Worm (Caenorhabditis elegans) whole organism, young adult: ENCODE measurements around the gene pnc-1.

Experiments used
- B0019.2 ChIP-seq: fragments of 200-800 bp; sonication (Bioruptor generic); conservative IDR thresholded peaks from 2 replicates; pipeline ENCODE4 v1.3.6; 2022; ENCODE audit warnings: missing genetic modification reagents, missing genetic modification characterization, missing compliant biosample characterization
- F23B12.7 ChIP-seq: sonication (generic microtip); optimal IDR thresholded peaks from 2 replicates; lab custom pipeline; 2017; ENCODE audit warnings: missing genetic modification characterization, mild to moderate bottlenecking, missing compliant biosample characterization, antibody characterized with exemption, moderate library complexity; ENCODE audit not compliant: insufficient read depth
- F33H1.4 ChIP-seq: fragments of 200-800 bp; sonication (Bioruptor generic); IDR thresholded peaks from 2 replicates; pipeline ENCODE4 v1.3.6; 2022; ENCODE audit warnings: missing genetic modification reagents, missing genetic modification characterization, missing compliant biosample characterization
- F37B4.10 ChIP-seq: fragments of 200-800 bp; sonication (Bioruptor generic); IDR thresholded peaks from 2 replicates; pipeline ENCODE4 v1.3.6; 2022; ENCODE audit warnings: missing genetic modification characterization, missing compliant biosample characterization
- F49E8.2 ChIP-seq: sonication (generic microtip); optimal IDR thresholded peaks from 3 replicates; lab custom pipeline; 2017; ENCODE audit warnings: missing genetic modification characterization, mild to moderate bottlenecking, missing compliant biosample characterization, antibody characterized with exemption, moderate library complexity; ENCODE audit not compliant: insufficient read depth
- F57C9.4 ChIP-seq: sonication (generic microtip); optimal IDR thresholded peaks from 2 replicates; lab custom pipeline; 2017; ENCODE audit warnings: mild to moderate bottlenecking, missing genetic modification characterization, missing compliant biosample characterization
- K11D2.4 ChIP-seq: fragments of 200-800 bp; sonication (Bioruptor generic); IDR thresholded peaks from 2 replicates; pipeline ENCODE4 v1.3.6; 2022; ENCODE audit warnings: missing genetic modification reagents, missing genetic modification characterization, missing compliant biosample characterization
- ama-1 ChIP-seq, 3 experiments: fragments of 150-350 bp in 1 of 3; sonication (generic microtip) in 2 of 3; optimal IDR thresholded peaks; 2 replicates each; lab custom pipeline; 2014 to 2018; ENCODE audit warnings: missing biosample characterization in 2 of 3, missing genetic modification characterization in 2 of 3, missing genetic modification reagents in 2 of 3
- attf-3 ChIP-seq: fragments of 200-800 bp; sonication (Bioruptor generic); conservative IDR thresholded peaks from 2 replicates; pipeline ENCODE4 v1.3.6; 2022; ENCODE audit warnings: missing genetic modification reagents, missing genetic modification characterization, missing compliant biosample characterization
- attf-5 ChIP-seq: fragments of 200-800 bp; sonication (Bioruptor generic); optimal IDR thresholded peaks from 2 replicates; lab custom pipeline; 2018; ENCODE audit warnings: mild to moderate bottlenecking, missing genetic modification characterization, missing compliant biosample characterization
- attf-6 ChIP-seq: fragments of 200-800 bp; sonication (Bioruptor generic); IDR thresholded peaks from 2 replicates; pipeline ENCODE4 v1.3.6; 2022; ENCODE audit warnings: missing genetic modification reagents, missing genetic modification characterization, missing compliant biosample characterization
- ccch-3 ChIP-seq: fragments of 200-800 bp; sonication (Bioruptor generic); optimal IDR thresholded peaks from 2 replicates; lab custom pipeline; 2018; ENCODE audit warnings: mild to moderate bottlenecking, missing genetic modification characterization, missing compliant biosample characterization
- cebp-2 ChIP-seq: fragments of 200-800 bp; sonication (Bioruptor generic); IDR thresholded peaks from 2 replicates; pipeline ENCODE4 v1.3.6; 2022; ENCODE audit warnings: missing genetic modification characterization, missing compliant biosample characterization
- ceh-100 ChIP-seq: fragments of 200-800 bp; sonication (Bioruptor generic); IDR thresholded peaks from 2 replicates; pipeline ENCODE4 v1.3.6; 2022; ENCODE audit warnings: missing genetic modification reagents, missing genetic modification characterization, missing compliant biosample characterization
- ceh-58 ChIP-seq: fragments of 200-800 bp; sonication (Bioruptor generic); IDR thresholded peaks from 2 replicates; pipeline ENCODE4 v1.3.6; 2022; ENCODE audit warnings: missing genetic modification characterization, missing compliant biosample characterization
- dox-1 ChIP-seq: fragments of 200-800 bp; sonication (Bioruptor generic); IDR thresholded peaks from 2 replicates; pipeline ENCODE4 v1.3.6; 2022; ENCODE audit warnings: missing genetic modification reagents, missing genetic modification characterization, missing compliant biosample characterization
- fkh-3 ChIP-seq: sonication (generic microtip); optimal IDR thresholded peaks from 2 replicates; lab custom pipeline; 2016; ENCODE audit warnings: mild to moderate bottlenecking, missing genetic modification characterization, missing compliant biosample characterization
- gei-17 ChIP-seq: fragments of 200-800 bp; sonication (Bioruptor generic); optimal IDR thresholded peaks from 2 replicates; lab custom pipeline; 2018; ENCODE audit warnings: mild to moderate bottlenecking, missing genetic modification characterization, missing compliant biosample characterization
- let-607 ChIP-seq, 2 experiments: fragments of 200-800 bp in 1 of 2; sonication (Bioruptor generic) in 1 of 2; sonication (generic microtip) in 1 of 2; optimal IDR thresholded peaks; 2 replicates each; lab custom pipeline; 2016 to 2018; ENCODE audit warnings: mild to moderate bottlenecking in 2 of 2, missing compliant biosample characterization in 2 of 2, missing genetic modification characterization in 2 of 2, moderate library complexity in 2 of 2, missing genotype in 1 of 2
- lin-26 ChIP-seq: fragments of 200-800 bp; sonication (Bioruptor generic); IDR thresholded peaks from 2 replicates; pipeline ENCODE4 v1.3.6; 2022; ENCODE audit warnings: missing genetic modification reagents, missing genetic modification characterization, missing compliant biosample characterization
- madf-10 ChIP-seq: sonication (generic microtip); optimal IDR thresholded peaks from 2 replicates; lab custom pipeline; 2016; ENCODE audit warnings: mild to moderate bottlenecking, missing genetic modification characterization, missing compliant biosample characterization
- madf-3 ChIP-seq: fragments of 200-800 bp; sonication (Bioruptor generic); IDR thresholded peaks from 2 replicates; pipeline ENCODE4 v1.3.6; 2022; ENCODE audit warnings: missing genetic modification reagents, missing genetic modification characterization, missing compliant biosample characterization
- mel-28 ChIP-seq: sonication (generic microtip); optimal IDR thresholded peaks from 2 replicates; lab custom pipeline; 2016; ENCODE audit warnings: borderline replicate concordance, mild to moderate bottlenecking, missing genetic modification characterization, missing compliant biosample characterization
- mxl-1 ChIP-seq: sonication (generic microtip); optimal IDR thresholded peaks from 2 replicates; lab custom pipeline; 2016; ENCODE audit warnings: missing genetic modification characterization, missing compliant biosample characterization
- nhr-179 ChIP-seq: sonication (generic microtip); optimal IDR thresholded peaks from 2 replicates; lab custom pipeline; 2016; ENCODE audit warnings: mild to moderate bottlenecking, missing genetic modification characterization, missing compliant biosample characterization
- pbrm-1 ChIP-seq: fragments of 200-800 bp; sonication (Bioruptor generic); IDR thresholded peaks from 2 replicates; pipeline ENCODE4 v1.3.6; 2022; ENCODE audit warnings: missing genetic modification reagents, missing genetic modification characterization, missing compliant biosample characterization
- pha-4 ChIP-seq: fragments of 150-350 bp; sonication (generic microtip); optimal IDR thresholded peaks from 2 replicates; lab custom pipeline; 2014; ENCODE audit warnings: missing biosample characterization, missing genetic modification reagents, missing genetic modification characterization
- rcor-1 ChIP-seq: fragments of 200-800 bp; sonication (Bioruptor generic); IDR thresholded peaks from 2 replicates; pipeline ENCODE4 v1.3.6; 2022; ENCODE audit warnings: missing genetic modification reagents, missing genetic modification characterization, missing compliant biosample characterization
- rec-8 ChIP-seq, 2 experiments: sonication (generic microtip); optimal IDR thresholded peaks; 2 replicates each; lab custom pipeline; 2016; ENCODE audit warnings: mild to moderate bottlenecking in 2 of 2, missing genetic modification characterization in 2 of 2, missing genetic modification reagents in 2 of 2, missing genotype in 2 of 2, missing biosample characterization in 1 of 2, missing compliant biosample characterization in 1 of 2, moderate library complexity in 1 of 2
- rpc-1 ChIP-seq, 2 experiments: fragments of 150-350 bp in 1 of 2; sonication (generic microtip) in 1 of 2; optimal IDR thresholded peaks; 2 replicates each; lab custom pipeline; 2014 to 2018; ENCODE audit warnings: missing biosample characterization in 1 of 2, missing genetic modification characterization in 1 of 2, missing genetic modification reagents in 1 of 2, missing genotype in 1 of 2
- tbp1 ChIP-seq: fragments of 200-800 bp; sonication (Bioruptor generic); optimal IDR thresholded peaks from 2 replicates; lab custom pipeline; 2018; ENCODE audit warnings: mild to moderate bottlenecking, missing genetic modification characterization, missing compliant biosample characterization
- tbx-9 ChIP-seq: sonication (generic microtip); optimal IDR thresholded peaks from 2 replicates; lab custom pipeline; 2016; ENCODE audit warnings: borderline replicate concordance, missing genetic modification characterization, inconsistent platforms, missing compliant biosample characterization
- unc-62 ChIP-seq: fragments of 150-350 bp; optimal IDR thresholded peaks from 2 replicates; lab custom pipeline; 2014; ENCODE audit warnings: missing biosample characterization, missing genetic modification reagents, missing genetic modification characterization
- ztf-22 ChIP-seq: fragments of 200-800 bp; sonication (Bioruptor generic); optimal IDR thresholded peaks from 2 replicates; lab custom pipeline; 2018; ENCODE audit warnings: mild to moderate bottlenecking, missing genetic modification characterization, moderate library complexity, missing compliant biosample characterization
- ztf-25 ChIP-seq: fragments of 200-800 bp; sonication (Bioruptor generic); IDR thresholded peaks from 2 replicates; pipeline ENCODE4 v1.3.6; 2022; ENCODE audit warnings: missing genetic modification reagents, missing genetic modification characterization, missing compliant biosample characterization
- ztf-26 ChIP-seq: sonication (generic microtip); optimal IDR thresholded peaks from 2 replicates; lab custom pipeline; 2017; ENCODE audit warnings: missing genetic modification characterization, missing compliant biosample characterization
- ztf-3 ChIP-seq: fragments of 200-800 bp; sonication (Bioruptor generic); optimal IDR thresholded peaks from 2 replicates; lab custom pipeline; 2018; ENCODE audit warnings: mild to moderate bottlenecking, missing genetic modification characterization, missing compliant biosample characterization

pnc-1 gene

ce11 chrIV:192046-192445, 7.8 kb downstream of the pnc-1 start, which contains the start of gene Y38C1AA.12 (continued):
- TF ChIP-seq F33H1.4 (GFP tag; lab: Robert Waterston, UW) (peak; percentile 48; the same call in 1 of the 2 replicates), F57C9.4 (tag; lab: Kevin White, UChicago) (peak; percentile 31), cebp-2 (GFP tag; lab: Robert Waterston, UW) (no peak), mel-28 (tag; lab: Kevin White, UChicago) (no peak), nhr-179 (tag; lab: Kevin White, UChicago) (no peak), pbrm-1 (GFP tag; lab: Robert Waterston, UW) (no peak), ccch-3 (GFP tag; lab: Kevin White, UChicago) (peak; percentile 25), madf-10 (tag; lab: Kevin White, UChicago) (peak; percentile 69), fkh-3 (tag; lab: Kevin White, UChicago) (no peak), B0019.2 (GFP tag; lab: Robert Waterston, UW) (no peak), ama-1 (optimal IDR thresholded peaks at IDR 0.05; lab: Kevin White, UChicago) (no peak), ama-1 (GFP tag; optimal IDR thresholded peaks at IDR 0.05; lab: Kevin White, UChicago) (no peak), lin-26 (GFP tag; lab: Robert Waterston, UW) (0 out of 2 replicates have a peak, but pooled peaks have one; percentile 19), unc-62 (GFP tag; lab: Kevin White, UChicago) (no peak), attf-3 (GFP tag; lab: Robert Waterston, UW) (peak; percentile 94), rcor-1 (peak; percentile 64), ztf-3 (GFP tag; lab: Kevin White, UChicago) (no peak), ztf-26 (tag; lab: Kevin White, UChicago) (peak; percentile 54), attf-6 (GFP tag; lab: Robert Waterston, UW) (no peak), let-607 (tag; optimal IDR thresholded peaks at IDR 0.05; lab: Kevin White, UChicago) (peak in 1 of 2 experiments; percentile 78), madf-3 (peak; percentile 87), attf-5 (GFP tag; lab: Kevin White, UChicago) (peak; percentile 79), mxl-1 (tag; lab: Kevin White, UChicago) (no peak), ztf-22 (GFP tag; lab: Kevin White, UChicago) (no peak), F49E8.2 (tag; lab: Kevin White, UChicago) (no peak), rpc-1 (optimal IDR thresholded peaks at IDR 0.05; lab: Kevin White, UChicago) (no peak), rpc-1 (tag; optimal IDR thresholded peaks at IDR 0.05; lab: Kevin White, UChicago) (no peak), F37B4.10 (GFP tag; lab: Robert Waterston, UW) (no peak), gei-17 (GFP tag; lab: Kevin White, UChicago) (no peak), F23B12.7 (tag; lab: Kevin White, UChicago) (peak; percentile 41), dox-1 (GFP tag; lab: Robert Waterston, UW) (peak; percentile 86), ceh-100 (peak; percentile 67), K11D2.4 (peak; percentile 62; the same call in 1 of the 2 replicates), ztf-25 (GFP tag; lab: Robert Waterston, UW) (peak; percentile 83; the same call in 1 of the 2 replicates), ceh-58 (GFP tag; lab: Robert Waterston, UW) (no peak)
- TF ChIP-seq, all 124 proteins: peak for 59

- TF ChIP-seq fkh-3 (tag; lab: Kevin White, UChicago): no peak
- no peak for TF ChIP-seq rec-8 (tag; optimal IDR thresholded peaks at IDR 0.05; lab: Kevin White, UChicago)
- TF ChIP-seq pha-4 (tag; lab: Kevin White, UChicago): no peak
- TF ChIP-seq tbx-9 (tag; lab: Kevin White, UChicago): no peak
- TF ChIP-seq ztf-26 (tag; lab: Kevin White, UChicago): no peak
- TF ChIP-seq tbp1 (GFP tag; lab: Kevin White, UChicago): no peak
- no peak for TF ChIP-seq ama-1 (optimal IDR thresholded peaks at IDR 0.05; lab: Kevin White, UChicago)
- no peak for TF ChIP-seq ama-1 (GFP tag; optimal IDR thresholded peaks at IDR 0.05; lab: Kevin White, UChicago)
- TF ChIP-seq, all 124 proteins: peak for 0
Observed at ce11 chrIV:194442-194841, 10.2 kb downstream of the pnc-1 start, which contains the start of gene csn-3. Gene csn-3, plus strand, starts transcription at chrIV:194742.
